Fruit fly (Drosophila melanogaster) Kc167 (cell line): ENCODE measurements around the gene Trs20.

Experiments
- Myc ChIP-seq: fragments of >200 bp; optimal IDR thresholded peaks from 2 replicates; lab custom pipeline; 2017; ENCODE audit warnings: missing external identifiers
- h ChIP-seq: fragments of >200 bp; optimal IDR thresholded peaks from 3 replicates; lab custom pipeline; 2018; ENCODE audit warnings: missing external identifiers

DNA sequence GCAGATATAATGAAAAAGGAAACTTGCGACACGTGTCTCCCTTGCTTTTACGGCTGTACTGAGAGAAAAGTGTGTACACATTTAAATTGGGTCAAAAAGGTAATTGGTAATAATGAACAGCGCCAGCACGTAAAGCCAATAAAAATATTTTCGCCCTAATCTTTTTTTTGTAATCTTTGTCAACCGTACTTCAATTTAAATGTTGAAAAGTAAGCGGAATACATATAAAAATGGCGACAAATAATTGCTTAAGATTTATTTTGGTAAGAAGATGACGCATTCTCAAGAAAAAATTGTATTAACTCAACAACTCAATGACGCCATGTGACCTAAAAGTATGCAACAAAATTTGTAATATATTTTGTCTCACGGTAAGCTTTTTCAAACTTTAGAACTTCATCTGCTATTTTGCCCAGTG, 16.4 kb upstream of the Trs20 start:
- TF ChIP-seq h (lab: Kevin White, UChicago) (no peak), Myc (lab: Kevin White, UChicago) (no peak)
